Worm (Caenorhabditis elegans) whole organism, L2 larva: ENCODE measurements around the gene W08E12.9.
A peak's percentile ranks its signal among the peaks of the same experiment; 100 is the strongest.
"Not testable (repeated sequence)": the region's sequence is repeated elsewhere in the genome, so short reads cannot be mapped to it uniquely, and the experiment has no call there.

Source experiments
- R02D3.7 ChIP-seq: fragments of 150-350 bp; optimal IDR thresholded peaks from 2 replicates; lab custom pipeline; 2014; ENCODE audit warnings: missing biosample characterization, missing genetic modification characterization
- aly-2 ChIP-seq: fragments of 150-350 bp; optimal IDR thresholded peaks from 2 replicates; lab custom pipeline; 2014; ENCODE audit warnings: missing biosample characterization, missing genetic modification characterization
- fos-1 ChIP-seq: fragments of 150-350 bp; optimal IDR thresholded peaks from 2 replicates; lab custom pipeline; 2014; ENCODE audit warnings: missing biosample characterization, missing genetic modification characterization
- gmeb-1 ChIP-seq: fragments of 150-350 bp; optimal IDR thresholded peaks from 2 replicates; lab custom pipeline; 2014; ENCODE audit warnings: missing biosample characterization, missing genetic modification characterization
- nhr-11 ChIP-seq: fragments of 150-350 bp; optimal IDR thresholded peaks from 2 replicates; lab custom pipeline; 2014; ENCODE audit warnings: missing biosample characterization, missing genetic modification characterization
- nhr-237 ChIP-seq: fragments of 150-350 bp; optimal IDR thresholded peaks from 2 replicates; lab custom pipeline; 2014; ENCODE audit warnings: missing biosample characterization, missing genetic modification characterization
- nhr-77 ChIP-seq: fragments of 150-350 bp; optimal IDR thresholded peaks from 2 replicates; lab custom pipeline; 2014; ENCODE audit warnings: missing biosample characterization, missing genetic modification characterization
- skn-1 ChIP-seq: sonication (generic microtip); optimal IDR thresholded peaks from 2 replicates; lab custom pipeline; 2017; ENCODE audit warnings: missing biosample characterization, missing genetic modification characterization
- snpc-4 ChIP-seq: fragments of 150-350 bp; optimal IDR thresholded peaks from 2 replicates; lab custom pipeline; 2014; ENCODE audit warnings: missing biosample characterization, missing genetic modification characterization
- unc-62 ChIP-seq: fragments of 150-350 bp; optimal IDR thresholded peaks from 2 replicates; lab custom pipeline; 2014; ENCODE audit warnings: missing biosample characterization, missing genetic modification reagents, missing genetic modification characterization

DNA sequence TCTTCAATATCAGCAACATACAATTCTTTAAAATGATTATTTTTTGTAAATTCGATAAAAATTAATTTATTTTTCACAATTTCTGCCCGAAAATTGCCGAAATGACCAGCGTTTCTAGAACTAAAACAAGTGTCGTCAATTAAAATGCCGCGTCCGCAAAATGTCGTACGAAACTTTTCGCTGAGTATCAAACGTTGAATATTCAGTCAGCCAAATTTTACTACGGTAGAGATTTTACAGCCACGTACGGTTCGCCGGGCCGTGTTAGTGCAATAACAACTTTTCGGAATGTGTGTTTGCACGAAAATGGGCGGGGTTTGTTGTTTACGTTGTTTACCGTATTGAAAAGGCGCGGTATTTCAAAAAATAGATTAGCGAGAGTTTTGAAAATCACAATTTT, 5.9 kb upstream of the W08E12.9 start:
- not testable (repeated sequence) for TF ChIP-seq nhr-77 (tag; lab: Kevin White, UChicago); nhr-237; snpc-4 (tag; lab: Kevin White, UChicago); unc-62 (GFP tag; lab: Kevin White, UChicago); skn-1 (tag; lab: Kevin White, UChicago); R02D3.7 (tag; lab: Kevin White, UChicago); nhr-11 (tag; lab: Kevin White, UChicago); aly-2 (tag; lab: Kevin White, UChicago)
- TF ChIP-seq gmeb-1, result peak; percentile 30
- peak; percentile 6 for TF ChIP-seq fos-1 (tag; lab: Kevin White, UChicago)
